Worm (Caenorhabditis elegans): Measurements from ENCODE around the gene F41H10.12.

F41H10.12 gene

ce11 chrIV:5364135-5364609 is 20.9 kb upstream of the F41H10.12 start, which contains the start of the genes hda-6 and F41H10.4 (continued):
- TF ChIP-seq ztf-26 (tag; optimal IDR thresholded peaks at IDR 0.05) (no peak), nfyb-1 (GFP tag; IDR thresholded peaks at IDR 0.05) (peak; percentile 40; the same call in 1 of the 2 replicates), cebp-1 (GFP tag; IDR thresholded peaks at IDR 0.05) (no peak), cebp-1 (tag; optimal IDR thresholded peaks at IDR 0.05) (peak; percentile 57), dpff-1 (tag; optimal IDR thresholded peaks at IDR 0.05) (no peak), ccch-3 (GFP tag; optimal IDR thresholded peaks at IDR 0.05) (no peak), egrh-3 (GFP tag; IDR thresholded peaks at IDR 0.05) (no peak), snpc-1.3 (tag; optimal IDR thresholded peaks at IDR 0.05; ENCODE audit: insufficient read depth) (peak; percentile 47), T07F8.4 (tag; optimal IDR thresholded peaks at IDR 0.05) (no peak), ama-1 (optimal IDR thresholded peaks at IDR 0.05) (no peak), ama-1 (GFP tag; optimal IDR thresholded peaks at IDR 0.05) (no peak), nhr-120 (GFP tag; IDR thresholded peaks at IDR 0.05) (no peak), lsl-1 (GFP tag; optimal IDR thresholded peaks at IDR 0.05) (peak; percentile 54), sdz-38 (tag; optimal IDR thresholded peaks at IDR 0.05) (no peak), let-526 (GFP tag; IDR thresholded peaks at IDR 0.05) (no peak), hlh-12 (tag; optimal IDR thresholded peaks at IDR 0.05) (no peak), Y53F4B.3 (GFP tag; IDR thresholded peaks at IDR 0.05) (no peak), nhr-90 (tag; optimal IDR thresholded peaks at IDR 0.05) (no peak), F23B12.7 (tag; optimal IDR thresholded peaks at IDR 0.05; ENCODE audit: insufficient read depth) (peak; percentile 4), lsy-27 (tag; optimal IDR thresholded peaks at IDR 0.05; ENCODE audit: borderline replicate concordance, insufficient read depth) (peak; percentile 4), rcor-1 (GFP tag; IDR thresholded peaks at IDR 0.05) (no peak), xnd-1 (tag; optimal IDR thresholded peaks at IDR 0.05) (no peak), ceh-27 (GFP tag; optimal IDR thresholded peaks at IDR 0.05) (peak; percentile 92), hmg-20 (GFP tag; IDR thresholded peaks at IDR 0.05) (no peak), ztf-3 (GFP tag; optimal IDR thresholded peaks at IDR 0.05) (no peak), ztf-6 (GFP tag; IDR thresholded peaks at IDR 0.05) (no peak), attf-5 (GFP tag; optimal IDR thresholded peaks at IDR 0.05) (peak; percentile 86), tbp1 (GFP tag; optimal IDR thresholded peaks at IDR 0.05) (peak; percentile 56), Y95B8A.8 (GFP tag; IDR thresholded peaks at IDR 0.05) (no peak), attf-6 (GFP tag; IDR thresholded peaks at IDR 0.05) (no peak), F39B2.1 (GFP tag; IDR thresholded peaks at IDR 0.05) (no peak), dox-1 (GFP tag; IDR thresholded peaks at IDR 0.05) (peak; percentile 84), pbrm-1 (GFP tag; IDR thresholded peaks at IDR 0.05) (peak; percentile 31; the same call in 1 of the 2 replicates), mcd-1 (GFP tag; IDR thresholded peaks at IDR 0.05) (peak; percentile 77), B0336.3 (GFP tag; IDR thresholded peaks at IDR 0.05) (0 out of 2 replicates have a peak, but pooled peaks have one; percentile 31), K11D2.4 (GFP tag; IDR thresholded peaks at IDR 0.05) (0 out of 2 replicates have a peak, but pooled peaks have one; percentile 13), rec-8 (tag; optimal IDR thresholded peaks at IDR 0.05) (no peak), F33H1.4 (GFP tag; IDR thresholded peaks at IDR 0.05) (peak; percentile 44), akir-1 (GFP tag; optimal IDR thresholded peaks at IDR 0.05) (no peak), lin-40 (tag; optimal IDR thresholded peaks at IDR 0.05) (peak; percentile 51), C17E4.6 (GFP tag; IDR thresholded peaks at IDR 0.05) (no peak), egl-18 (GFP tag; IDR thresholded peaks at IDR 0.05) (no peak), snpc-4 (GFP tag; optimal IDR thresholded peaks at IDR 0.05) (no peak), snpc-4 (tag; optimal IDR thresholded peaks at IDR 0.05) (peak; percentile 33 to 86 (median 68)), Y53G8AR.9 (GFP tag; conservative IDR thresholded peaks at IDR 0.05) (no peak), sea-2 (GFP tag; IDR thresholded peaks at IDR 0.05) (no peak), C06A6.2 (GFP tag; conservative IDR thresholded peaks at IDR 0.05) (no peak), ceh-91 (GFP tag; IDR thresholded peaks at IDR 0.05) (0 out of 2 replicates have a peak, but pooled peaks have one; percentile 8), him-1 (tag; optimal IDR thresholded peaks at IDR 0.05) (no peak)

All from whole organism, young adult.